Fruit fly (Drosophila melanogaster): ENCODE results near the gene ORMDL.

dm6 chr3L:21610535-21610934 is 24.6 kb upstream of the ORMDL start:
- no peak for TF ChIP-seq CG17359 (tag; optimal IDR thresholded peaks at IDR 0.05)
- no peak for TF ChIP-seq Atf6 (GFP tag; IDR thresholded peaks at IDR 0.05)
- no peak for TF ChIP-seq CG5180 (GFP tag; optimal IDR thresholded peaks at IDR 0.05)
- TF ChIP-seq psq (GFP tag; optimal IDR thresholded peaks at IDR 0.05) = no peak
- TF ChIP-seq CG12155 (GFP tag; optimal IDR thresholded peaks at IDR 0.05) = no peak
- no peak for TF ChIP-seq Xbp1 (GFP tag; optimal IDR thresholded peaks at IDR 0.05)

All from whole organism, embryonic.